Worm (Caenorhabditis elegans) whole organism, L4 larva: ENCODE measurements around the gene rad-54.B.
A peak's percentile ranks its signal among the peaks of the same experiment; 100 is the strongest.

Source experiments
- F26F4.8 ChIP-seq: fragments of 200-800 bp; sonication (Bioruptor generic); conservative IDR thresholded peaks from 2 replicates; pipeline ENCODE4 v1.3.6; 2022; ENCODE audit warnings: missing genetic modification characterization, missing compliant biosample characterization
- R02D3.7 ChIP-seq: fragments of 150-350 bp; sonication (generic microtip); optimal IDR thresholded peaks from 3 replicates; lab custom pipeline; 2014; ENCODE audit warnings: missing biosample characterization, missing genetic modification characterization
- Y75B8A.6 ChIP-seq: fragments of 200-800 bp; sonication (Bioruptor generic); IDR thresholded peaks from 2 replicates; pipeline ENCODE4 v1.3.6; 2022; ENCODE audit warnings: missing genetic modification reagents, missing genetic modification characterization, missing compliant biosample characterization
- aha-1 ChIP-seq: fragments of 150-350 bp; peaks from one replicate; lab custom pipeline; 2014; ENCODE audit warnings: missing biosample characterization, missing genetic modification characterization
- ama-1 ChIP-seq: fragments of 150-350 bp; optimal IDR thresholded peaks from 2 replicates; lab custom pipeline; 2014; ENCODE audit warnings: inconsistent platforms, mixed read lengths
- ceh-28 ChIP-seq: fragments of 150-350 bp; optimal IDR thresholded peaks from 2 replicates; lab custom pipeline; 2014; ENCODE audit warnings: missing biosample characterization, missing genetic modification reagents, missing genetic modification characterization
- daf-16 ChIP-seq, 3 experiments: sonication (generic microtip); optimal IDR thresholded peaks; 2 replicates each; lab custom pipeline; 2016 to 2017; ENCODE audit warnings: missing genetic modification characterization in 3 of 3, missing genetic modification reagents in 3 of 3, mild to moderate bottlenecking in 2 of 3, missing compliant biosample characterization in 2 of 3, missing biosample characterization in 1 of 3, moderate library complexity in 1 of 3
- dmd-6 ChIP-seq: fragments of 200-800 bp; sonication (Bioruptor generic); IDR thresholded peaks from 2 replicates; pipeline ENCODE4 v1.3.6; 2022; ENCODE audit warnings: missing genetic modification reagents, missing genetic modification characterization, missing compliant biosample characterization
- dmd-9 ChIP-seq: fragments of 200-800 bp; sonication (Bioruptor generic); IDR thresholded peaks from 2 replicates; pipeline ENCODE4 v1.3.6; 2022; ENCODE audit warnings: missing genetic modification reagents, missing genetic modification characterization, missing compliant biosample characterization
- dpl-1 ChIP-seq: fragments of 150-350 bp; optimal IDR thresholded peaks from 2 replicates; lab custom pipeline; 2014; ENCODE audit warnings: missing biosample characterization, missing genetic modification reagents, missing genetic modification characterization
- dve-1 ChIP-seq: sonication (generic microtip); optimal IDR thresholded peaks from 2 replicates; lab custom pipeline; 2017; ENCODE audit warnings: antibody characterized with exemption, mild to moderate bottlenecking, missing genetic modification characterization, missing compliant biosample characterization; ENCODE audit not compliant: insufficient read depth
- fkh-10 ChIP-seq: fragments of 150-350 bp; optimal IDR thresholded peaks from 2 replicates; lab custom pipeline; 2014; ENCODE audit warnings: missing biosample characterization, missing genetic modification reagents, missing genetic modification characterization
- hlh-11 ChIP-seq: fragments of 200-800 bp; sonication (Bioruptor generic); optimal IDR thresholded peaks from 2 replicates; lab custom pipeline; 2018; ENCODE audit warnings: mild to moderate bottlenecking, missing genetic modification characterization, missing compliant biosample characterization
- hlh-30 ChIP-seq: sonication (generic microtip); optimal IDR thresholded peaks from 2 replicates; lab custom pipeline; 2017; ENCODE audit warnings: antibody characterized with exemption, mild to moderate bottlenecking, missing genetic modification characterization, missing compliant biosample characterization; ENCODE audit not compliant: insufficient read depth
- jun-1 ChIP-seq: fragments of 150-350 bp; optimal IDR thresholded peaks from 2 replicates; lab custom pipeline; 2014; ENCODE audit warnings: missing biosample characterization, missing genetic modification reagents, missing genetic modification characterization
- lir-3 ChIP-seq: sonication (generic microtip); optimal IDR thresholded peaks from 2 replicates; lab custom pipeline; 2016; ENCODE audit warnings: mild to moderate bottlenecking, missing genetic modification characterization, missing compliant biosample characterization
- lsy-2 ChIP-seq, 2 experiments: fragments of 150-350 bp in 1 of 2; sonication (generic microtip) in 1 of 2; optimal IDR thresholded peaks; 2 replicates each; lab custom pipeline; 2014 to 2017; ENCODE audit warnings: missing biosample characterization in 2 of 2, missing genetic modification characterization in 2 of 2
- madf-5 ChIP-seq, 2 experiments: fragments of 200-800 bp; sonication (Bioruptor generic); IDR thresholded peaks; 2 replicates each; pipeline ENCODE4 v1.3.6; 2022; ENCODE audit warnings: missing compliant biosample characterization in 2 of 2, missing genetic modification characterization in 2 of 2
- mep-1 ChIP-seq: fragments of 150-350 bp; sonication (generic microtip); optimal IDR thresholded peaks from 3 replicates; lab custom pipeline; 2014; ENCODE audit warnings: missing biosample characterization, missing genetic modification characterization
- nhr-237 ChIP-seq: sonication (generic microtip); optimal IDR thresholded peaks from 2 replicates; lab custom pipeline; 2017; ENCODE audit warnings: missing biosample characterization, missing genetic modification characterization
- nhr-28 ChIP-seq: fragments of 150-350 bp; optimal IDR thresholded peaks from 2 replicates; lab custom pipeline; 2014; ENCODE audit warnings: missing biosample characterization, missing genetic modification characterization
- nhr-42 ChIP-seq: fragments of 200-800 bp; sonication (Bioruptor generic); IDR thresholded peaks from 2 replicates; pipeline ENCODE4 v1.3.6; 2022; ENCODE audit warnings: missing genetic modification characterization, missing compliant biosample characterization
- nhr-48 ChIP-seq: sonication (generic microtip); optimal IDR thresholded peaks from 2 replicates; lab custom pipeline; 2016; ENCODE audit warnings: mild to moderate bottlenecking, missing genetic modification characterization, missing compliant biosample characterization
- nhr-6 ChIP-seq: fragments of 150-350 bp; optimal IDR thresholded peaks from 2 replicates; lab custom pipeline; 2014; ENCODE audit warnings: missing biosample characterization, missing genetic modification characterization
- pha-4 ChIP-seq, 2 experiments: fragments of 150-350 bp in 1 of 2; fragments of 200-800 bp in 1 of 2; sonication (Bioruptor generic) in 1 of 2; IDR thresholded peaks in 1 of 2; optimal IDR thresholded peaks in 1 of 2; 2 replicates each; pipeline versions ENCODE4 v1.3.6 to Lab custom; 2014 to 2022; ENCODE audit warnings: missing genetic modification characterization in 2 of 2, missing genetic modification reagents in 2 of 2, missing biosample characterization in 1 of 2, missing compliant biosample characterization in 1 of 2
- rbr-2 ChIP-seq: sonication (generic microtip); optimal IDR thresholded peaks from 2 replicates; lab custom pipeline; 2016; ENCODE audit warnings: missing genotype, missing genetic modification characterization, missing compliant biosample characterization
- set-16 ChIP-seq: fragments of 200-800 bp; sonication (Bioruptor generic); IDR thresholded peaks from 2 replicates; pipeline ENCODE4 v1.3.6; 2022; ENCODE audit warnings: missing genetic modification reagents, missing genetic modification characterization, missing compliant biosample characterization
- snpc-1.2 ChIP-seq: fragments of 200-800 bp; sonication (Bioruptor generic); IDR thresholded peaks from 2 replicates; pipeline ENCODE4 v1.3.6; 2022; ENCODE audit warnings: missing genetic modification reagents, missing genetic modification characterization, missing compliant biosample characterization
- tag-97 ChIP-seq: fragments of 200-800 bp; sonication (Bioruptor generic); IDR thresholded peaks from 2 replicates; pipeline ENCODE4 v1.3.6; 2022; ENCODE audit warnings: missing genetic modification characterization, missing compliant biosample characterization
- unc-130 ChIP-seq: sonication (generic microtip); optimal IDR thresholded peaks from 2 replicates; lab custom pipeline; 2016; ENCODE audit warnings: missing genetic modification reagents, missing genetic modification characterization, missing compliant biosample characterization
- unc-62 ChIP-seq, 3 experiments: fragments of 150-350 bp in 1 of 3; sonication (generic microtip); optimal IDR thresholded peaks in 2 of 3; peaks in 1 of 3; 1 replicate in 1 of 3; 2 replicates in 2 of 3; lab custom pipeline; 2014 to 2017; ENCODE audit warnings: missing biosample characterization in 3 of 3, missing genetic modification characterization in 3 of 3, missing genetic modification reagents in 3 of 3, missing genotype in 1 of 3
- zag-1 ChIP-seq: fragments of 150-350 bp; optimal IDR thresholded peaks from 2 replicates; lab custom pipeline; 2014; ENCODE audit warnings: missing biosample characterization, missing genetic modification characterization
- ztf-7 ChIP-seq: fragments of 150-350 bp; optimal IDR thresholded peaks from 2 replicates; lab custom pipeline; 2014; ENCODE audit warnings: missing biosample characterization, missing genetic modification characterization

rad-54.B gene

ce11 chrIV:16970390-16970789 is 20.5 kb downstream of the rad-54.B start, which contains the start of gene rom-3:
TSS of gene rom-3 (minus strand) at chrIV:16970490.
- peak in 1 of 2 experiments; percentile 49 for TF ChIP-seq unc-62 (GFP tag; optimal IDR thresholded peaks at IDR 0.05 in 1 of 2; lab: Kevin White, UChicago)
- TF ChIP-seq unc-62 (tag; optimal IDR thresholded peaks at IDR 0.05; lab: Kevin White, UChicago): no peak
- TF ChIP-seq rbr-2 (tag; lab: Kevin White, UChicago): no peak
- TF ChIP-seq, all 104 proteins: peak for 1

- TF ChIP-seq lsy-2 (tag; optimal IDR thresholded peaks at IDR 0.05; lab: Kevin White, UChicago): no peak
- TF ChIP-seq dve-1 (tag; lab: Kevin White, UChicago): no peak
- no peak for TF ChIP-seq nhr-48 (tag; lab: Kevin White, UChicago)
- no peak for TF ChIP-seq zag-1
- no peak for TF ChIP-seq ceh-28 (tag; lab: Kevin White, UChicago)
- TF ChIP-seq jun-1 (tag; lab: Kevin White, UChicago): no peak
- TF ChIP-seq nhr-237: no peak
- TF ChIP-seq tag-97 (GFP tag; lab: Robert Waterston, UW): no peak
- TF ChIP-seq snpc-1.2 (GFP tag; lab: Robert Waterston, UW): no peak
- no peak for TF ChIP-seq ama-1 (lab: Kevin White, UChicago)
- no peak for TF ChIP-seq hlh-11
- no peak for TF ChIP-seq dmd-6 (GFP tag; lab: Robert Waterston, UW)
- TF ChIP-seq Y75B8A.6 (GFP tag; lab: Robert Waterston, UW): no peak
- no peak for TF ChIP-seq hlh-30 (tag; lab: Kevin White, UChicago)
- TF ChIP-seq R02D3.7 (tag; lab: Kevin White, UChicago): no peak
- TF ChIP-seq lir-3 (tag; lab: Kevin White, UChicago): no peak
Observed at ce11 chrIV:16988397-16988796, 38.5 kb downstream of the rad-54.B start, which contains the start of gene nccd-1. TSS of gene nccd-1 (plus strand) at chrIV:16988697.

- TF ChIP-seq rbr-2 (tag; lab: Kevin White, UChicago) (no peak), nhr-28 (tag; lab: Kevin White, UChicago) (peak; percentile 20), mep-1 (tag; lab: Kevin White, UChicago) (no peak), dpl-1 (GFP tag; lab: Kevin White, UChicago) (peak; percentile 96), nhr-42 (GFP tag; lab: Robert Waterston, UW) (no peak), R02D3.7 (tag; lab: Kevin White, UChicago) (no peak), unc-130 (GFP tag; lab: Kevin White, UChicago) (peak; percentile 96), unc-62 (GFP tag; optimal IDR thresholded peaks at IDR 0.05 in 1 of 2; lab: Kevin White, UChicago) (peak in 1 of 2 experiments; percentile 40), unc-62 (tag; optimal IDR thresholded peaks at IDR 0.05; lab: Kevin White, UChicago) (no peak), ceh-28 (tag; lab: Kevin White, UChicago) (no peak), snpc-1.2 (GFP tag; lab: Robert Waterston, UW) (peak; percentile 94), F26F4.8 (GFP tag; lab: Robert Waterston, UW) (no peak), madf-5 (GFP tag; IDR thresholded peaks at IDR 0.05; lab: Robert Waterston, UW) (no peak), aha-1 (tag; lab: Kevin White, UChicago) (peak; percentile 84), hlh-30 (tag; lab: Kevin White, UChicago) (peak; percentile 39), daf-16 (GFP tag; optimal IDR thresholded peaks at IDR 0.05; lab: Kevin White, UChicago) (peak in 1 of 2 experiments; percentile 10), daf-16 (tag; optimal IDR thresholded peaks at IDR 0.05; lab: Kevin White, UChicago) (peak; percentile 61), ztf-7 (tag; lab: Kevin White, UChicago) (peak; percentile 0), fkh-10 (GFP tag; lab: Kevin White, UChicago) (peak; percentile 4), dmd-9 (GFP tag; lab: Robert Waterston, UW) (0 out of 2 replicates have a peak, but pooled peaks have one; percentile 28), nhr-6 (tag; lab: Kevin White, UChicago) (peak; percentile 61), pha-4 (GFP tag; IDR thresholded peaks at IDR 0.05; lab: Robert Waterston, UW) (peak; percentile 18; the same call in 1 of the 2 replicates), pha-4 (tag; optimal IDR thresholded peaks at IDR 0.05; lab: Kevin White, UChicago) (peak; percentile 46), set-16 (no peak)
Observed at ce11 chrIV:16995425-16995824, 45.6 kb downstream of the rad-54.B start, which contains the start of gene rom-4. TSS of gene rom-4 (plus strand) at chrIV:16995822.
